Worm (Caenorhabditis elegans) whole organism, L3 larva: ENCODE data around the gene F53F8.5.

Source experiments
- ceh-28 ChIP-seq: fragments of 150-350 bp; optimal IDR thresholded peaks from 2 replicates; lab custom pipeline; 2014; ENCODE audit warnings: missing biosample characterization, missing genetic modification reagents, missing genetic modification characterization
- fos-1 ChIP-seq: fragments of 150-350 bp; optimal IDR thresholded peaks from 2 replicates; lab custom pipeline; 2014; ENCODE audit warnings: missing biosample characterization, missing genetic modification characterization
- lin-39 ChIP-seq: fragments of 150-350 bp; optimal IDR thresholded peaks from 2 replicates; lab custom pipeline; 2018; ENCODE audit warnings: missing biosample characterization, missing genetic modification reagents, missing genetic modification characterization
- nhr-76 ChIP-seq: fragments of 150-350 bp; sonication (generic microtip); optimal IDR thresholded peaks from 5 replicates; lab custom pipeline; 2014; ENCODE audit warnings: missing biosample characterization, missing genetic modification characterization
- pha-4 ChIP-seq: fragments of 150-350 bp; optimal IDR thresholded peaks from 2 replicates; lab custom pipeline; 2014; ENCODE audit warnings: missing biosample characterization, missing genetic modification reagents, missing genetic modification characterization
- pqm-1 ChIP-seq: fragments of 150-350 bp; optimal IDR thresholded peaks from 2 replicates; lab custom pipeline; 2017; ENCODE audit warnings: missing biosample characterization, missing genetic modification characterization, inconsistent platforms
- skn-1 ChIP-seq: fragments of 150-350 bp; optimal IDR thresholded peaks from 2 replicates; lab custom pipeline; 2014; ENCODE audit warnings: missing biosample characterization, missing genetic modification characterization
- unc-62 ChIP-seq: fragments of 150-350 bp; sonication (generic microtip); optimal IDR thresholded peaks from 4 replicates; lab custom pipeline; 2014; ENCODE audit warnings: missing biosample characterization, missing genetic modification reagents, missing genetic modification characterization
- ztf-4 ChIP-seq: fragments of 150-350 bp; optimal IDR thresholded peaks from 2 replicates; lab custom pipeline; 2014; ENCODE audit warnings: missing biosample characterization, missing genetic modification characterization

DNA sequence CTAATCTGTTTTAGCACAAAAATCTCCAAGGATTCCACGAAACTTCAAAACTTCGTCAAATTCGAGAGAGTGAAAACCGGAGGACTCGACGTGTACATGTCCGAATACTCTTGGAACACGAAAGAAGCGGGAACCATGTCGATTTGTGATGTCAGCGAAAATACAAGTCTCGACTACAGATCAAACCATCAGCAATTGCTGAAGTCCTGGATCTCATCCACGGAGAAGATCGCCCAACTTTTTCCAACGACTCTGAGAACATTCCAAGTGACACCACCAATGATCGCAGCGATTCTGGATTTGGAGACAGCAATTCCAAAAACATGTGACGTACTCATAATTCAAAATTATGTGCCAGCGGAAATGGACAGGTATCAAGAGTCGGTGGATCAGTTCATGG lies 18.6 kb upstream of the F53F8.5 start:
- TF ChIP-seq pha-4 (tag; lab: Kevin White, UChicago) (no peak), skn-1 (no peak), pqm-1 (tag; lab: Kevin White, UChicago) (no peak), ceh-28 (tag; lab: Kevin White, UChicago) (no peak), lin-39 (no peak), unc-62 (GFP tag; lab: Kevin White, UChicago) (no peak), ztf-4 (tag; lab: Kevin White, UChicago) (no peak), fos-1 (tag; lab: Kevin White, UChicago) (no peak), nhr-76 (tag; lab: Kevin White, UChicago) (no peak)
